Worm (Caenorhabditis elegans) whole organism, late embryonic: ENCODE measurements around the gene act-1.

ENCODE experiments used
- ama-1 ChIP-seq: fragments of 150-350 bp; optimal IDR thresholded peaks from 2 replicates; lab custom pipeline; 2014
- fkh-10 ChIP-seq: fragments of 150-350 bp; optimal IDR thresholded peaks from 2 replicates; lab custom pipeline; 2014; ENCODE audit warnings: missing biosample characterization, missing genetic modification reagents, missing genetic modification characterization
- hlh-13 ChIP-seq: fragments of 200-800 bp; sonication (Bioruptor generic); optimal IDR thresholded peaks from 2 replicates; lab custom pipeline; 2018; ENCODE audit warnings: mild to moderate bottlenecking, missing genetic modification characterization, missing compliant biosample characterization
- madf-2 ChIP-seq: sonication (generic microtip); optimal IDR thresholded peaks from 2 replicates; lab custom pipeline; 2017; ENCODE audit warnings: missing genetic modification characterization, missing compliant biosample characterization
- unc-42 ChIP-seq: sonication (generic microtip); optimal IDR thresholded peaks from 2 replicates; lab custom pipeline; 2016; ENCODE audit warnings: missing genotype, missing genetic modification characterization, missing compliant biosample characterization

DNA sequence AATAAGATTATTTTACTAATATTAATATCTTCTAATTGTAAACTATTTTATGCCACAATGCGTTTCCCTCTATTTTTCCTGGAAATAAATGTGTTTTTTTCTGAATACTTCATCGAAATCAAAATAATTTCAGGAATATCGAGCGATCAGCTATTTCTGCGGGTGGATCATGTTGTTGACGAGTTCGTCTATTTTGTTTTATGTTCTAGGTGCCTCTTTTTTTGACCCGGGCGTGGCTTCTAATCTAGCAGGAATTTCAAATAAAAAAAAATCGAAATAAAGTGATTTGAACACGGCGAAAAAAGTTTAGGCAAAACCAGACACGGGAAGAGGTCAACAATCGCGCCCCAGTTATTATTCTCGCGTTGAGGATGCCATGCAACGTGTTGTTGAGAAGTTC lies 28.9 kb upstream of the act-1 start, which contains the start of gene T04C12.33:
- TF ChIP-seq unc-42 (tag; lab: Kevin White, UChicago) (no peak), madf-2 (tag; lab: Kevin White, UChicago) (no peak), ama-1 (lab: Kevin White, UChicago) (no peak), hlh-13 (GFP tag; lab: Kevin White, UChicago) (no peak), fkh-10 (GFP tag; lab: Kevin White, UChicago) (no peak)
